Fruit fly (Drosophila melanogaster) Kc167 (cell line): Measurements from ENCODE around the gene CG17841.

Source experiments
- Myc ChIP-seq: fragments of >200 bp; optimal IDR thresholded peaks from 2 replicates; lab custom pipeline; 2017; ENCODE audit warnings: missing external identifiers
- Sin3A ChIP-seq: fragments of >200 bp; optimal IDR thresholded peaks from 2 replicates; lab custom pipeline; 2018; ENCODE audit warnings: missing external identifiers
- h ChIP-seq: fragments of >200 bp; optimal IDR thresholded peaks from 3 replicates; lab custom pipeline; 2018; ENCODE audit warnings: missing external identifiers
- psq ChIP-seq: fragments of >200 bp; optimal IDR thresholded peaks from 2 replicates; lab custom pipeline; 2017; ENCODE audit warnings: missing external identifiers

dm6 chrX:10318416-10318961 is 49.4 kb upstream of the CG17841 start:
- TF ChIP-seq psq (lab: Kevin White, UChicago) (no peak), h (lab: Kevin White, UChicago) (no peak), Sin3A (lab: Kevin White, UChicago) (no peak), Myc (no peak)
